Worm (Caenorhabditis elegans): ENCODE measurements around the gene lgc-40.

lgc-40 gene

ce11 chrX:2321758-2322157, 38.1 kb upstream of the lgc-40 start:
- TF ChIP-seq K11D2.4 (GFP tag; IDR thresholded peaks at IDR 0.05): 0 out of 2 replicates have a peak, but pooled peaks have one; percentile 25
- TF ChIP-seq K12H6.12 (tag; optimal IDR thresholded peaks at IDR 0.05): peak; percentile 72
- no peak for TF ChIP-seq xnd-1 (tag; optimal IDR thresholded peaks at IDR 0.05)
- peak; percentile 66 for TF ChIP-seq egrh-3 (GFP tag; IDR thresholded peaks at IDR 0.05)
- TF ChIP-seq zfh-2 (GFP tag; conservative IDR thresholded peaks at IDR 0.05): peak; percentile 87
- TF ChIP-seq ceh-27 (GFP tag; optimal IDR thresholded peaks at IDR 0.05): peak; percentile 57
- peak; percentile 33 for TF ChIP-seq chd-7 (tag; optimal IDR thresholded peaks at IDR 0.05)
- TF ChIP-seq aptf-3 (GFP tag; IDR thresholded peaks at IDR 0.05): no peak
- 0 out of 2 replicates have a peak, but pooled peaks have one; percentile 19 for TF ChIP-seq pbrm-1 (GFP tag; IDR thresholded peaks at IDR 0.05)

- TF ChIP-seq lir-1 (GFP tag; conservative IDR thresholded peaks at IDR 0.05) (no peak), ekl-4 (GFP tag; IDR thresholded peaks at IDR 0.05) (peak; percentile 47; the same call in 1 of the 2 replicates), attf-6 (GFP tag; IDR thresholded peaks at IDR 0.05) (peak; percentile 88), attf-5 (GFP tag; optimal IDR thresholded peaks at IDR 0.05) (no peak), unc-62 (GFP tag; optimal IDR thresholded peaks at IDR 0.05) (no peak), hmg-1.2 (GFP tag; IDR thresholded peaks at IDR 0.05) (peak; percentile 91), ztf-22 (GFP tag; optimal IDR thresholded peaks at IDR 0.05) (no peak), bed-2 (GFP tag; IDR thresholded peaks at IDR 0.05) (no peak), lin-35 (GFP tag; optimal IDR thresholded peaks at IDR 0.05) (no peak), ama-1 (optimal IDR thresholded peaks at IDR 0.05) (peak; percentile 77), ama-1 (GFP tag; optimal IDR thresholded peaks at IDR 0.05) (no peak), nhr-27 (tag; optimal IDR thresholded peaks at IDR 0.05) (no peak), die-1 (tag; optimal IDR thresholded peaks at IDR 0.05) (peak; percentile 28), F52B5.7 (tag; optimal IDR thresholded peaks at IDR 0.05) (no peak), sptf-2 (GFP tag; optimal IDR thresholded peaks at IDR 0.05) (no peak), rec-8 (tag; optimal IDR thresholded peaks at IDR 0.05) (no peak), snpc-3.4 (tag; optimal IDR thresholded peaks at IDR 0.05) (peak; percentile 97), cebp-1 (GFP tag; IDR thresholded peaks at IDR 0.05) (no peak), cebp-1 (tag; optimal IDR thresholded peaks at IDR 0.05) (no peak), pbrm-1 (GFP tag; IDR thresholded peaks at IDR 0.05) (peak; percentile 64), rpc-1 (optimal IDR thresholded peaks at IDR 0.05) (no peak), rpc-1 (tag; optimal IDR thresholded peaks at IDR 0.05) (peak; percentile 12), rcor-1 (GFP tag; IDR thresholded peaks at IDR 0.05) (peak; percentile 68), snpc-1.3 (tag; optimal IDR thresholded peaks at IDR 0.05; ENCODE audit: insufficient read depth) (peak; percentile 95), tbp1 (GFP tag; optimal IDR thresholded peaks at IDR 0.05) (peak; percentile 64), ceh-91 (GFP tag; IDR thresholded peaks at IDR 0.05) (no peak), him-1 (tag; optimal IDR thresholded peaks at IDR 0.05) (peak; percentile 95), egl-44 (GFP tag; IDR thresholded peaks at IDR 0.05) (no peak), ztf-18 (tag; optimal IDR thresholded peaks at IDR 0.05) (peak; percentile 22), Y56A3A.18 (GFP tag; IDR thresholded peaks at IDR 0.05) (peak; percentile 9; the same call in 1 of the 2 replicates), snpc-1.1 (tag; optimal IDR thresholded peaks at IDR 0.05; ENCODE audit: insufficient read depth) (peak; percentile 95), atf-7 (tag; optimal IDR thresholded peaks at IDR 0.05) (no peak), hsf-1 (GFP tag; IDR thresholded peaks at IDR 0.05) (peak; percentile 61; the same call in 1 of the 2 replicates), D2030.7 (GFP tag; IDR thresholded peaks at IDR 0.05) (peak; percentile 75), hrde-1 (tag; optimal IDR thresholded peaks at IDR 0.05; ENCODE audit: borderline replicate concordance) (peak; percentile 39), Y67H2A.10 (GFP tag; conservative IDR thresholded peaks at IDR 0.05) (no peak), snpc-4 (GFP tag; optimal IDR thresholded peaks at IDR 0.05) (peak; percentile 98), snpc-4 (tag; optimal IDR thresholded peaks at IDR 0.05) (peak; percentile 94 to 99 (median 98)), Y53G8AR.9 (GFP tag; conservative IDR thresholded peaks at IDR 0.05) (0 out of 2 replicates have a peak, but pooled peaks have one; percentile 44)
Measured at ce11 chrX:2328873-2329272, 31.0 kb upstream of the lgc-40 start.

Data from whole organism, young adult.